Comparison of ENCODE assay signal across 2 fruit fly cellular contexts in the genomic region with DNA sequence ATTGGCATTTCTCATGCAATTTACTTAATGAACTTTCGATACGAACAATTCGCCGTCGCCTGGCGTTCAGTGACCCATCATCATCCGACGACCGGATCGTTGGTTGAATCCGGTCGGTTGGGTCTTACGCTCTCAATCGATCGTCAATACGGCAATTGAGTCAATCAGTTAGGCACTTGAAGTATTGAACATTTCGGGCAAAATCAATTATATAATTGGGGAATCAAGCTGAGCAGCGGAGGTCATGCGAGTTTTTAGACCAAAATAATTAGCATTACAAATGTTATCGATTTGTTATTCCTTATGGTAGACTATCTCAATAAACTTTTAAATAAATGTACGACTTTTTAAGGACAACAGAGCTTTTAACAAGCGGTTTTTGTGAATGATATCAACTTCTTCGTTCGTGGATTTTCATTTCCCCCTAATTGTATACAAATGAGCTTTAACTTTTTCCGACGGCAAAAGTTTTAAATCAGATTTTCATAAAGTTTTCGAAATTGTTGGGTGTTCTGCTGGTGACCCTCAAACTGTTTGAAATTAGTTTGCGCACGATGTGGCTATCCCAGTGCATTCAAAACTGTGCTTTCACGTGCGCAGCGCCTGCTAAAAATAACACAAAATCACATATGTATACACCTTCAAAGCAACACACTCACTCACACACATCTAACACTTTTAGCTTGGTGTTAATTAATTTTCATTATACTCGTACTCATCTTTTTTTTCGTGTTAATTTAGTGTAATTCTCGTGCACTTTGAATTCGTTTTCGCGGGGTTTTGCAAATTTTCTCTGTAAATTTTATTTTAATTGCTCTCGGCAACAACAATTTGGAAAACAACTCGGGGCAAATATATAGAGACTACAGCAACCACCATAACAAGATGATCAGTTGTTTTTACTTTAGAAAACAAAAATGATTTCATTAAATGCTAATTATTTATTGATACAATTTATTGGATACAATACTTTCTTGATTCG.
TF ChIP-seq lines count a peak whose summit lies in the region.

No protein-coding gene starts in this region.

TF ChIP-seq in whole organism, adult, 20 proteins besides CTCF, POLR2A, EP300 and RAD21 (continued from another document):
- TF ChIP-seq Mnt (GFP tag; optimal IDR thresholded peaks at IDR 0.05; lab: Kevin White, UChicago) (peak; percentile 52), CG1620 (GFP tag; optimal IDR thresholded peaks at IDR 0.05; lab: Kevin White, UChicago) (no peak), kay (GFP tag; lab: Kevin White, UChicago; ENCODE audit: borderline replicate concordance) (peak; percentile 93)

TF ChIP-seq in whole organism, embryonic, 481 proteins besides CTCF, POLR2A, EP300 and RAD21 (continued from another document):
- no peak for TF ChIP-seq zfh1 (GFP tag; IDR thresholded peaks at IDR 0.05; lab: Robert Waterston, UW)
- TF ChIP-seq eve (GFP tag; optimal IDR thresholded peaks at IDR 0.05; lab: Kevin White, UChicago), result peak in 1 of 2 experiments; percentile 8
- no peak for TF ChIP-seq CG12769 (tag; optimal IDR thresholded peaks at IDR 0.05; lab: Kevin White, UChicago)
- TF ChIP-seq cwo (GFP tag; optimal IDR thresholded peaks at IDR 0.05; lab: Kevin White, UChicago), result peak; percentile 89
- TF ChIP-seq gem (tag; optimal IDR thresholded peaks at IDR 0.05; lab: Kevin White, UChicago), result peak; percentile 18
- no peak for TF ChIP-seq GATAe (GFP tag; conservative IDR thresholded peaks at IDR 0.05; lab: Robert Waterston, UW)
- no peak for TF ChIP-seq CG4707 (GFP tag; optimal IDR thresholded peaks at IDR 0.05; lab: Kevin White, UChicago)
- TF ChIP-seq Med (GFP tag; lab: Kevin White, UChicago), result peak; percentile 39
- peak in 1 of 2 experiments; percentile 78 for TF ChIP-seq Pdp1 (GFP tag; optimal IDR thresholded peaks at IDR 0.05; lab: Kevin White, UChicago)
- TF ChIP-seq Hr51 (GFP tag; optimal IDR thresholded peaks at IDR 0.05; lab: Kevin White, UChicago), result peak in 1 of 2 experiments; percentile 2
- no peak for TF ChIP-seq grau (tag; optimal IDR thresholded peaks at IDR 0.05; lab: Kevin White, UChicago)
- peak; percentile 28 for TF ChIP-seq cg (GFP tag; optimal IDR thresholded peaks at IDR 0.05; lab: Kevin White, UChicago)
- TF ChIP-seq CG15601 (tag; optimal IDR thresholded peaks at IDR 0.05; lab: Kevin White, UChicago), result no peak
- TF ChIP-seq CG9797 (GFP tag; optimal IDR thresholded peaks at IDR 0.05; lab: Kevin White, UChicago), result no peak
- no peak for TF ChIP-seq CG6813 (GFP tag; optimal IDR thresholded peaks at IDR 0.05; lab: Kevin White, UChicago)
- peak; percentile 88 for TF ChIP-seq CG7987 (GFP tag; optimal IDR thresholded peaks at IDR 0.05; lab: Kevin White, UChicago)
- no peak for TF ChIP-seq HHEX (GFP tag; optimal IDR thresholded peaks at IDR 0.05; lab: Kevin White, UChicago)
- TF ChIP-seq kah (GFP tag; optimal IDR thresholded peaks at IDR 0.05; lab: Kevin White, UChicago), result no peak
- TF ChIP-seq CG6654 (GFP tag; optimal IDR thresholded peaks at IDR 0.05; lab: Kevin White, UChicago), result peak; percentile 97
- TF ChIP-seq D19B (GFP tag; optimal IDR thresholded peaks at IDR 0.05; lab: Kevin White, UChicago), result no peak
- no peak for TF ChIP-seq CG11696 (GFP tag; IDR thresholded peaks at IDR 0.05; lab: Robert Waterston, UW)
- no peak for TF ChIP-seq sqz (GFP tag; optimal IDR thresholded peaks at IDR 0.05; lab: Kevin White, UChicago)
- no peak for TF ChIP-seq CG4854 (GFP tag; optimal IDR thresholded peaks at IDR 0.05; lab: Kevin White, UChicago)
- TF ChIP-seq sug (tag; optimal IDR thresholded peaks at IDR 0.05; lab: Kevin White, UChicago), result no peak
- peak; percentile 90 for TF ChIP-seq CG7745 (tag; optimal IDR thresholded peaks at IDR 0.05; lab: Kevin White, UChicago)
- TF ChIP-seq CG7839 (tag; optimal IDR thresholded peaks at IDR 0.05; lab: Kevin White, UChicago), result no peak
- TF ChIP-seq tll (GFP tag; optimal IDR thresholded peaks at IDR 0.05; lab: Kevin White, UChicago), result no peak
- TF ChIP-seq Asciz (GFP tag; optimal IDR thresholded peaks at IDR 0.05; lab: Kevin White, UChicago), result peak; percentile 30
- TF ChIP-seq stc (GFP tag; IDR thresholded peaks at IDR 0.05; lab: Robert Waterston, UW), result 0 out of 2 replicates have a peak, but pooled peaks have one; percentile 41
- TF ChIP-seq bbx (GFP tag; IDR thresholded peaks at IDR 0.05; lab: Robert Waterston, UW; ENCODE audit: partially characterized antibody), result 0 out of 2 replicates have a peak, but pooled peaks have one; percentile 43
- TF ChIP-seq CG11504 (tag; optimal IDR thresholded peaks at IDR 0.05; lab: Kevin White, UChicago), result peak; percentile 8
- TF ChIP-seq CG12391 (tag; optimal IDR thresholded peaks at IDR 0.05; lab: Kevin White, UChicago), result peak; percentile 4
- TF ChIP-seq amos (GFP tag; IDR thresholded peaks at IDR 0.05; lab: Robert Waterston, UW; ENCODE audit: partially characterized antibody), result no peak
- no peak for TF ChIP-seq CG12299 (tag; optimal IDR thresholded peaks at IDR 0.05; lab: Kevin White, UChicago)
- no peak for TF ChIP-seq abd-A (tag; optimal IDR thresholded peaks at IDR 0.05; lab: Kevin White, UChicago)
- TF ChIP-seq ken (GFP tag; IDR thresholded peaks at IDR 0.05; lab: Robert Waterston, UW), result no peak
- no peak for TF ChIP-seq CG16813 (GFP tag; IDR thresholded peaks at IDR 0.05; lab: Robert Waterston, UW; ENCODE audit: partially characterized antibody)
- TF ChIP-seq lmd (GFP tag; IDR thresholded peaks at IDR 0.05; lab: Robert Waterston, UW), result no peak
- TF ChIP-seq Antp (GFP tag; optimal IDR thresholded peaks at IDR 0.05; lab: Kevin White, UChicago), result no peak
- peak; percentile 55 for TF ChIP-seq sens (GFP tag; lab: Kevin White, UChicago)
- TF ChIP-seq lov (optimal IDR thresholded peaks at IDR 0.05; lab: Kevin White, UChicago), result no peak
- TF ChIP-seq lov (GFP tag; IDR thresholded peaks at IDR 0.05; lab: Robert Waterston, UW), result no peak
- no peak for TF ChIP-seq twi (tag; optimal IDR thresholded peaks at IDR 0.05; lab: Kevin White, UChicago)
- TF ChIP-seq Ravus (GFP tag; IDR thresholded peaks at IDR 0.05; lab: Robert Waterston, UW), result no peak
- no peak for TF ChIP-seq Mes4 (GFP tag; optimal IDR thresholded peaks at IDR 0.05; lab: Kevin White, UChicago)
- no peak for TF ChIP-seq CG13287 (GFP tag; IDR thresholded peaks at IDR 0.05; lab: Robert Waterston, UW; ENCODE audit: partially characterized antibody)
- TF ChIP-seq Jarid2 (GFP tag; optimal IDR thresholded peaks at IDR 0.05; lab: Kevin White, UChicago), result no peak
- TF ChIP-seq Fer2 (tag; optimal IDR thresholded peaks at IDR 0.05; lab: Kevin White, UChicago), result no peak
- no peak for TF ChIP-seq Myb (GFP tag; optimal IDR thresholded peaks at IDR 0.05; lab: Kevin White, UChicago)
- no peak for TF ChIP-seq jigr1 (GFP tag; IDR thresholded peaks at IDR 0.05; lab: Robert Waterston, UW)
- TF ChIP-seq Fer1 (GFP tag; optimal IDR thresholded peaks at IDR 0.05; lab: Kevin White, UChicago), result no peak
- peak; percentile 94 for TF ChIP-seq CG8281 (tag; optimal IDR thresholded peaks at IDR 0.05; lab: Kevin White, UChicago)
